Fruit fly (Drosophila melanogaster): ENCODE results near the gene CG31751.

Gene CG31751

DNA sequence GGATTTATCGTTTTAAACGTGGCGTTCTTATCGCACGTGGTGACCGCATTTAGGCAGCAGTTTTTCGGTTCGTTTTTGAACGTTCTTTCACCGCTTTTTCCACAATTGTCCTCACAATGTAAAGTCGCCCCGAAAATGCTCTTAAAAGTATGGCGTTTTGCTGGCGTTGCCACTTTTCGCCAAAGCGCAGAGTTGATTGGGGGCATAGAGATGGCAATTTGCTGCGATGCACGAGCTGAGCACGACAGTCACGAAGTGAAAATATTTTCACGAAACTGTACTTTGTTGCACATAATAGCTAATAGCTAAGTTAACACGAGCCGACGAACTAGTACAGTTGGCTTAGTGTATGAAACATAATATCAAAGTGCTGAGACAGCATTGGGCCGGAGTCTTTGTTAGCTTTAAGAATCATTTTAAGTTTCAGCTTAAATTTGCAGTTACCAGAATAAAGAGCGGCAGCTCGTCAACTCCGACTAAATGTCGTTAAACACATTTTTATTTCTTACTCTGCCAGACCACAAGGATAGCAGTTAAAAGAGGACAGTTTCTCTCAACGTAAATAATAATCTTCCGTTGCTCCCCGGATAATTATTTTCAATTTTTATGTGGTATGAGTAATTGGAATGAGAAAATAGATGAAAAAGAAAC, 11.8 kb downstream of the CG31751 start, which contains the start of gene msl-1 (continued):
- TF ChIP-seq CG12236 (GFP tag; optimal IDR thresholded peaks at IDR 0.05): no peak
- no peak for TF ChIP-seq CG32767 (GFP tag; IDR thresholded peaks at IDR 0.05)
- TF ChIP-seq bab2 (GFP tag; optimal IDR thresholded peaks at IDR 0.05): no peak
- TF ChIP-seq zen (tag; optimal IDR thresholded peaks at IDR 0.05): no peak
- TF ChIP-seq tap (tag; optimal IDR thresholded peaks at IDR 0.05): no peak
- no peak for TF ChIP-seq Dek (tag; optimal IDR thresholded peaks at IDR 0.05)
- no peak for TF ChIP-seq croc (GFP tag; conservative IDR thresholded peaks at IDR 0.05)
- TF ChIP-seq Atf-2 (GFP tag; optimal IDR thresholded peaks at IDR 0.05): peak; percentile 12
- no peak; the same call in 2 of the 3 replicates for TF ChIP-seq H15 (GFP tag; IDR thresholded peaks at IDR 0.05)
- TF ChIP-seq Gug (GFP tag; IDR thresholded peaks at IDR 0.05): peak; percentile 75; the same call in 1 of the 4 replicates
- TF ChIP-seq CG30020 (tag; optimal IDR thresholded peaks at IDR 0.05): peak; percentile 38
- TF ChIP-seq zfh1 (GFP tag; IDR thresholded peaks at IDR 0.05): no peak
- TF ChIP-seq Elba2 (GFP tag; optimal IDR thresholded peaks at IDR 0.05): no peak
- no peak for TF ChIP-seq her (GFP tag; optimal IDR thresholded peaks at IDR 0.05)
- no peak for TF ChIP-seq CG31365 (tag; optimal IDR thresholded peaks at IDR 0.05)
- TF ChIP-seq Antp (GFP tag; optimal IDR thresholded peaks at IDR 0.05): peak; percentile 47
- no peak for TF ChIP-seq CG17612 (GFP tag; IDR thresholded peaks at IDR 0.05)
- TF ChIP-seq CG14965 (GFP tag; optimal IDR thresholded peaks at IDR 0.05; ENCODE audit: borderline replicate concordance): no peak
- TF ChIP-seq Stat92E (GFP tag; optimal IDR thresholded peaks at IDR 0.05): no peak
- no peak for TF ChIP-seq dmrt99B (tag; optimal IDR thresholded peaks at IDR 0.05)
- peak; percentile 88 for TF ChIP-seq tna (GFP tag; IDR thresholded peaks at IDR 0.05; ENCODE audit: partially characterized antibody)
- no peak for TF ChIP-seq gt (GFP tag; IDR thresholded peaks at IDR 0.05)
- peak; percentile 49 for TF ChIP-seq NC2β (GFP tag; optimal IDR thresholded peaks at IDR 0.05)
- TF ChIP-seq dati (GFP tag; IDR thresholded peaks at IDR 0.05): no peak
- no peak for TF ChIP-seq CG18619 (GFP tag; optimal IDR thresholded peaks at IDR 0.05)
- peak; percentile 35 for TF ChIP-seq CG1647 (GFP tag; optimal IDR thresholded peaks at IDR 0.05)
- no peak for TF ChIP-seq Hr78 (GFP tag; optimal IDR thresholded peaks at IDR 0.05)
- peak; percentile 10 for TF ChIP-seq CrebB (tag; optimal IDR thresholded peaks at IDR 0.05)
- TF ChIP-seq caup (GFP tag; optimal IDR thresholded peaks at IDR 0.05; ENCODE audit: severe bottlenecking): no peak
- peak; percentile 11 for TF ChIP-seq tx (GFP tag; optimal IDR thresholded peaks at IDR 0.05)
- TF ChIP-seq inv (GFP tag; IDR thresholded peaks at IDR 0.05; ENCODE audit: partially characterized antibody): peak; percentile 97
- TF ChIP-seq Neu2 (GFP tag; optimal IDR thresholded peaks at IDR 0.05; ENCODE audit: borderline replicate concordance): no peak
- TF ChIP-seq CG7357 (GFP tag; IDR thresholded peaks at IDR 0.05): no peak
- TF ChIP-seq usp (GFP tag; optimal IDR thresholded peaks at IDR 0.05): no peak
- TF ChIP-seq HmgZ (tag; optimal IDR thresholded peaks at IDR 0.05): peak; percentile 27
- TF ChIP-seq Pdp1 (GFP tag; optimal IDR thresholded peaks at IDR 0.05): peak; percentile 33 to 74
- peak; percentile 44 for TF ChIP-seq Xbp1 (GFP tag; optimal IDR thresholded peaks at IDR 0.05)
- no peak for TF ChIP-seq CG8359 (GFP tag; optimal IDR thresholded peaks at IDR 0.05; ENCODE audit: borderline replicate concordance)
- no peak for TF ChIP-seq CG18599 (GFP tag; optimal IDR thresholded peaks at IDR 0.05)
- no peak for TF ChIP-seq Meics (GFP tag; optimal IDR thresholded peaks at IDR 0.05)
- no peak for TF ChIP-seq CG8924 (tag; optimal IDR thresholded peaks at IDR 0.05)
- TF ChIP-seq Mad (GFP tag; optimal IDR thresholded peaks at IDR 0.05): no peak
- peak; percentile 43; the same call in 1 of the 2 replicates for TF ChIP-seq CG11247 (GFP tag; IDR thresholded peaks at IDR 0.05)
- peak; percentile 20 for TF ChIP-seq CG9609 (GFP tag; optimal IDR thresholded peaks at IDR 0.05)
- TF ChIP-seq crol (GFP tag; IDR thresholded peaks at IDR 0.05): no peak
- TF ChIP-seq CG12071 (GFP tag; optimal IDR thresholded peaks at IDR 0.05): no peak
- no peak for TF ChIP-seq CG3726 (GFP tag; IDR thresholded peaks at IDR 0.05)
- no peak for TF ChIP-seq CG15479 (GFP tag; optimal IDR thresholded peaks at IDR 0.05)
- TF ChIP-seq CG1602 (GFP tag; optimal IDR thresholded peaks at IDR 0.05): no peak
- peak; percentile 70 for TF ChIP-seq NFAT (GFP tag; IDR thresholded peaks at IDR 0.05)

All from whole organism, embryonic.